Fruit fly (Drosophila melanogaster): ENCODE measurements around the gene CG13005.
A peak's percentile ranks its signal among the peaks of the same experiment; 100 is the strongest.

The CG13005 gene

dm6 chrX:16836805-16837333 is 33.4 kb downstream of the CG13005 start:
- TF ChIP-seq CG17801 (GFP tag; optimal IDR thresholded peaks at IDR 0.05; ENCODE audit: partially characterized antibody) = no peak

dm6 chrX:16837588-16838178 is 34.2 kb downstream of the CG13005 start:
- no peak for TF ChIP-seq CG17801 (GFP tag; optimal IDR thresholded peaks at IDR 0.05; ENCODE audit: partially characterized antibody)

- TF ChIP-seq CG17801 (GFP tag; optimal IDR thresholded peaks at IDR 0.05; ENCODE audit: partially characterized antibody) = no peak
These were observed 35.6 kb downstream of the CG13005 start for dm6 chrX:16839033-16839432.

dm6 chrX:16839905-16840304 is 36.5 kb downstream of the CG13005 start:
- TF ChIP-seq CG17801 (GFP tag; optimal IDR thresholded peaks at IDR 0.05; ENCODE audit: partially characterized antibody) = no peak

DNA sequence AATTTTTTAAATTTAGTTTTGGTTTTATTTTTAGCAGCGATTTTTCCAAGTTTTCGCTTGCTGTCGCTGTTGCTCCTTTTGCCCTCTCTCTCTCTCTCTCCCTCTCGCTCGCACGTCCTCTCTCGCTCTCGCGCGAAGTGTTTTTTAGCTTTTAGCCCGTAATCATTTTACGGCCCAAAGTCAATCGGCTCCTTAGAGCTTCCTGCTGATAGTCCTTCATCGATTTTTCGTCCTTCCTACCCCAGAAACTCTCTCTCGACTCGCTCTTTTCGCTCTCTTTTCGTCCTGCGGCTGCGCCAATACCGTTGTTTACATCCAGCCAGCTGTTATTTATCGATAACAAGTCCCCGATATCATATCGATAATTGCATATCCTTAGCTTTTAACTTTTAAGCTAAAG is 40.8 kb downstream of the CG13005 start, which contains the start of gene RSG7:
RSG7 (minus strand) TSS at position 139 of the 400 bp plus-strand sequence.
- TF ChIP-seq CG17801 (GFP tag; optimal IDR thresholded peaks at IDR 0.05; ENCODE audit: partially characterized antibody) = no peak

DNA sequence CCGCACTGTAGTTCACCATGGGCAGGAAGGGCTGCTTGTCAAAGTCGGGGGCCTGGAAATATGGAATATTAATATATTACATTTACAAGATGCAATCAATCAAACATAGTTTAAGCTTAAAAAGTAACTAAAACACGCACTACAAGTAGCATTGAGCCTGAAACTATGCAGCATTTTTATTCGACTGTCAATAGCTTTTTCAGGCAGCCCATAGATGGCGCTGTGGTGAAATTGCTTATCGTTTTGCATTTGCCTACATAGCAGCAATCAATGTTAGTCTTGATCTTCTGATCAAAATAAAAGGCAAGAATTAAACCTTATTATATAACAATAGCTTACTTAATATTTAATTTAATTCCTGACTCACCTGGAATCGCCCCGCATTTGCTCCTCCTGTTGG is 43.1 kb downstream of the CG13005 start:
- no peak for TF ChIP-seq CG17801 (GFP tag; optimal IDR thresholded peaks at IDR 0.05; ENCODE audit: partially characterized antibody)

dm6 chrX:16848978-16849377 is 45.5 kb downstream of the CG13005 start:
- no peak for TF ChIP-seq CG17801 (GFP tag; optimal IDR thresholded peaks at IDR 0.05; ENCODE audit: partially characterized antibody)

dm6 chrX:16849517-16849916 is 46.1 kb downstream of the CG13005 start:
- no peak for TF ChIP-seq CG17801 (GFP tag; optimal IDR thresholded peaks at IDR 0.05; ENCODE audit: partially characterized antibody)

- TF ChIP-seq CG17801 (GFP tag; optimal IDR thresholded peaks at IDR 0.05; ENCODE audit: partially characterized antibody) = peak; percentile 58
These were observed 51.3 kb downstream of the CG13005 start for dm6 chrX:16854746-16855145.

Measured in ovary, adult (tissue).